Worm (Caenorhabditis elegans) whole organism, L4 larva: ENCODE measurements around the gene cht-5.

Source experiments
- ZK546.5 ChIP-seq, 2 experiments: sonication (generic microtip); optimal IDR thresholded peaks; 2 replicates each; lab custom pipeline; 2017; ENCODE audit warnings: missing biosample characterization in 2 of 2, missing genetic modification characterization in 2 of 2
- ces-1 ChIP-seq: fragments of 150-350 bp; sonication (generic microtip); optimal IDR thresholded peaks from 4 replicates; lab custom pipeline; 2014; ENCODE audit warnings: missing biosample characterization, missing genetic modification reagents, missing genetic modification characterization
- daf-12 ChIP-seq: fragments of 150-350 bp; optimal IDR thresholded peaks from 2 replicates; lab custom pipeline; 2014; ENCODE audit warnings: missing biosample characterization, missing genetic modification reagents, missing genetic modification characterization
- dve-1 ChIP-seq: sonication (generic microtip); optimal IDR thresholded peaks from 2 replicates; lab custom pipeline; 2017; ENCODE audit warnings: antibody characterized with exemption, mild to moderate bottlenecking, missing genetic modification characterization, missing compliant biosample characterization; ENCODE audit not compliant: insufficient read depth
- egl-27 ChIP-seq: sonication (generic microtip); optimal IDR thresholded peaks from 3 replicates; lab custom pipeline; 2017; ENCODE audit warnings: missing biosample characterization, missing genetic modification reagents, missing genetic modification characterization
- hif-1 ChIP-seq, 2 experiments: sonication (generic microtip); optimal IDR thresholded peaks; 2 replicates each; lab custom pipeline; 2016 to 2017; ENCODE audit warnings: missing compliant biosample characterization in 2 of 2, missing genetic modification characterization in 2 of 2, missing genetic modification reagents in 2 of 2, missing genotype in 2 of 2, mild to moderate bottlenecking in 1 of 2
- lin-15B ChIP-seq: fragments of 150-350 bp; sonication (generic microtip); optimal IDR thresholded peaks from 3 replicates; lab custom pipeline; 2014; ENCODE audit warnings: missing biosample characterization, missing genetic modification characterization
- lin-39 ChIP-seq: fragments of 150-350 bp; optimal IDR thresholded peaks from 2 replicates; lab custom pipeline; 2014; ENCODE audit warnings: missing biosample characterization, missing genetic modification reagents, missing genetic modification characterization
- mdl-1 ChIP-seq, 2 experiments: fragments of 150-350 bp in 1 of 2; sonication (generic microtip) in 1 of 2; optimal IDR thresholded peaks; 2 replicates each; lab custom pipeline; 2014 to 2017; ENCODE audit warnings: missing biosample characterization in 2 of 2, missing genetic modification characterization in 2 of 2
- sdz-12 ChIP-seq: fragments of 200-800 bp; sonication (Bioruptor generic); optimal IDR thresholded peaks from 2 replicates; lab custom pipeline; 2018; ENCODE audit warnings: mild to moderate bottlenecking, missing genetic modification characterization, missing compliant biosample characterization
- unc-130 ChIP-seq: sonication (generic microtip); optimal IDR thresholded peaks from 2 replicates; lab custom pipeline; 2016; ENCODE audit warnings: missing genetic modification reagents, missing genetic modification characterization, missing compliant biosample characterization

DNA sequence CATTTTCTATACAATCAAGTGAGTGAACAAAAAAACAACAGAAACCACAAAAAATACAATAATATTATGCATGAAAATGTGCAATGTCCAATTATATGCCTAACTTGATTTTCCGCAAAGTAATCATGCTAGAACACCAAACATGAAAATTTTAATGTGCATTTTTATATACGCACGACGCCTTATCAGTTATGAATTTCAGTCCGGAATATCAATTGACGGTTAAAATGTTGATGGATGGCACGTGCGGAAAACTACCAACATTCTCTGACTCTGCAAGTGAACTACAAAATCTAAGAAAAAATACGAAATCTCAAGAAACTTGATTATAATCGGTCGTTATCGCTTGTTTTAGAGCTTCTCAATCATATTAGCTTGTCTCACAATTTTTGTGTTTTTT lies 45.5 kb downstream of the cht-5 start:
- TF ChIP-seq egl-27 (tag; lab: Kevin White, UChicago) (no peak), lin-39 (tag; lab: Kevin White, UChicago) (no peak), lin-15B (tag; lab: Kevin White, UChicago) (no peak), dve-1 (tag; lab: Kevin White, UChicago) (peak; percentile 64), mdl-1 (tag; optimal IDR thresholded peaks at IDR 0.05; lab: Kevin White, UChicago) (peak in 1 of 2 experiments; percentile 64), sdz-12 (GFP tag; lab: Kevin White, UChicago) (no peak), unc-130 (GFP tag; lab: Kevin White, UChicago) (no peak), ZK546.5 (tag; optimal IDR thresholded peaks at IDR 0.05; lab: Kevin White, UChicago) (no peak), daf-12 (tag; lab: Kevin White, UChicago) (no peak), hif-1 (tag; optimal IDR thresholded peaks at IDR 0.05; lab: Kevin White, UChicago) (no peak), ces-1 (no peak)
